Worm (Caenorhabditis elegans) whole organism, late embryonic: Measurements from ENCODE around the gene fmo-4.

Source experiments
- C08G9.2 ChIP-seq: sonication (generic microtip); optimal IDR thresholded peaks from 2 replicates; lab custom pipeline; 2016; ENCODE audit warnings: mild to moderate bottlenecking, missing genetic modification characterization, moderate library complexity, missing compliant biosample characterization
- C38D4.7 ChIP-seq: fragments of 200-800 bp; sonication (Bioruptor generic); optimal IDR thresholded peaks from 2 replicates; lab custom pipeline; 2018; ENCODE audit warnings: mild to moderate bottlenecking, missing genetic modification characterization, moderate library complexity, missing compliant biosample characterization
- Y22D7AL.16 ChIP-seq: sonication (generic microtip); optimal IDR thresholded peaks from 2 replicates; lab custom pipeline; 2016; ENCODE audit warnings: missing genetic modification characterization, missing compliant biosample characterization
- ceh-14 ChIP-seq: sonication (generic microtip); optimal IDR thresholded peaks from 2 replicates; lab custom pipeline; 2016; ENCODE audit warnings: missing genotype, missing genetic modification characterization, missing compliant biosample characterization
- ceh-22 ChIP-seq: sonication (generic microtip); optimal IDR thresholded peaks from 2 replicates; lab custom pipeline; 2017; ENCODE audit warnings: missing biosample characterization, missing genetic modification characterization
- ceh-24 ChIP-seq: sonication (generic microtip); optimal IDR thresholded peaks from 2 replicates; lab custom pipeline; 2016; ENCODE audit warnings: mild to moderate bottlenecking, missing genetic modification characterization, missing compliant biosample characterization
- ceh-30 ChIP-seq: fragments of 150-350 bp; optimal IDR thresholded peaks from 2 replicates; lab custom pipeline; 2014; ENCODE audit warnings: missing biosample characterization, missing genetic modification characterization
- ceh-34 ChIP-seq: sonication (generic microtip); optimal IDR thresholded peaks from 2 replicates; lab custom pipeline; 2016; ENCODE audit warnings: mild to moderate bottlenecking, missing genetic modification characterization, missing compliant biosample characterization
- ceh-45 ChIP-seq: fragments of 200-800 bp; sonication (Bioruptor generic); IDR thresholded peaks from 2 replicates; pipeline ENCODE4 v1.3.6; 2022; ENCODE audit warnings: missing genetic modification reagents, missing genetic modification characterization, missing compliant biosample characterization
- dmd-4 ChIP-seq: sonication (generic microtip); optimal IDR thresholded peaks from 2 replicates; lab custom pipeline; 2016; ENCODE audit warnings: borderline replicate concordance, missing genetic modification characterization, missing compliant biosample characterization
- dve-1 ChIP-seq: sonication (generic microtip); optimal IDR thresholded peaks from 2 replicates; lab custom pipeline; 2017; ENCODE audit warnings: antibody characterized with exemption, mild to moderate bottlenecking, missing genetic modification characterization, missing compliant biosample characterization
- elt-2 ChIP-seq: sonication (generic microtip); optimal IDR thresholded peaks from 2 replicates; lab custom pipeline; 2016; ENCODE audit warnings: missing genetic modification reagents, missing genetic modification characterization, missing compliant biosample characterization
- fax-1 ChIP-seq: sonication (generic microtip); optimal IDR thresholded peaks from 2 replicates; lab custom pipeline; 2016; ENCODE audit warnings: missing genotype, missing genetic modification characterization, missing compliant biosample characterization
- fkh-6 ChIP-seq: sonication (generic microtip); optimal IDR thresholded peaks from 2 replicates; lab custom pipeline; 2016; ENCODE audit warnings: missing genetic modification characterization, missing compliant biosample characterization
- hlh-13 ChIP-seq: fragments of 200-800 bp; sonication (Bioruptor generic); optimal IDR thresholded peaks from 2 replicates; lab custom pipeline; 2018; ENCODE audit warnings: mild to moderate bottlenecking, missing genetic modification characterization, missing compliant biosample characterization
- hlh-15 ChIP-seq: sonication (generic microtip); optimal IDR thresholded peaks from 2 replicates; lab custom pipeline; 2016; ENCODE audit warnings: missing genetic modification characterization, missing compliant biosample characterization
- hlh-6 ChIP-seq: sonication (generic microtip); optimal IDR thresholded peaks from 2 replicates; lab custom pipeline; 2016; ENCODE audit warnings: missing genotype, missing genetic modification characterization, missing compliant biosample characterization
- hlh-8 ChIP-seq: sonication (generic microtip); optimal IDR thresholded peaks from 2 replicates; lab custom pipeline; 2016; ENCODE audit warnings: missing genotype, missing genetic modification characterization, missing compliant biosample characterization
- madf-2 ChIP-seq: sonication (generic microtip); optimal IDR thresholded peaks from 2 replicates; lab custom pipeline; 2017; ENCODE audit warnings: missing genetic modification characterization, missing compliant biosample characterization
- mec-3 ChIP-seq: sonication (generic microtip); optimal IDR thresholded peaks from 2 replicates; lab custom pipeline; 2016; ENCODE audit warnings: borderline replicate concordance, missing genetic modification characterization, missing compliant biosample characterization
- nfya-1 ChIP-seq: sonication (generic microtip); optimal IDR thresholded peaks from 2 replicates; lab custom pipeline; 2017; ENCODE audit warnings: missing genetic modification characterization, mild to moderate bottlenecking, missing compliant biosample characterization, antibody characterized with exemption, moderate library complexity
- nhr-11 ChIP-seq: fragments of 150-350 bp; optimal IDR thresholded peaks from 2 replicates; lab custom pipeline; 2014; ENCODE audit warnings: missing biosample characterization, missing genetic modification characterization
- nhr-232 ChIP-seq: sonication (generic microtip); optimal IDR thresholded peaks from 2 replicates; lab custom pipeline; 2016; ENCODE audit warnings: missing genetic modification characterization, missing compliant biosample characterization
- npax-4 ChIP-seq: sonication (generic microtip); optimal IDR thresholded peaks from 2 replicates; lab custom pipeline; 2016; ENCODE audit warnings: missing genetic modification characterization, missing compliant biosample characterization
- pag-3 ChIP-seq: sonication (generic microtip); optimal IDR thresholded peaks from 2 replicates; lab custom pipeline; 2016; ENCODE audit warnings: missing compliant biosample characterization, missing genetic modification characterization, borderline replicate concordance
- pat-9 ChIP-seq: fragments of 200-800 bp; sonication (Bioruptor generic); optimal IDR thresholded peaks from 2 replicates; lab custom pipeline; 2018; ENCODE audit warnings: mild to moderate bottlenecking, missing genetic modification characterization, moderate library complexity, missing compliant biosample characterization
- pax-1 ChIP-seq: fragments of 150-350 bp; optimal IDR thresholded peaks from 2 replicates; lab custom pipeline; 2014; ENCODE audit warnings: missing biosample characterization, missing genetic modification characterization
- pros-1 ChIP-seq: fragments of 150-350 bp; optimal IDR thresholded peaks from 2 replicates; lab custom pipeline; 2014; ENCODE audit warnings: missing biosample characterization, missing genetic modification reagents, missing genetic modification characterization
- ref-2 ChIP-seq: sonication (generic microtip); optimal IDR thresholded peaks from 2 replicates; lab custom pipeline; 2016; ENCODE audit warnings: missing genetic modification characterization, missing compliant biosample characterization
- rnt-1 ChIP-seq: sonication (generic microtip); optimal IDR thresholded peaks from 2 replicates; lab custom pipeline; 2016; ENCODE audit warnings: missing genetic modification characterization, missing compliant biosample characterization
- sdc-2 ChIP-seq: sonication (generic microtip); optimal IDR thresholded peaks from 2 replicates; lab custom pipeline; 2016; ENCODE audit warnings: missing genotype, missing genetic modification characterization, missing compliant biosample characterization
- ttx-3 ChIP-seq: sonication (generic microtip); optimal IDR thresholded peaks from 2 replicates; lab custom pipeline; 2016; ENCODE audit warnings: missing genetic modification reagents, missing genetic modification characterization, missing compliant biosample characterization
- unc-3 ChIP-seq, 2 experiments: fragments of 200-800 bp in 1 of 2; sonication (Bioruptor generic) in 1 of 2; sonication (generic microtip) in 1 of 2; conservative IDR thresholded peaks in 1 of 2; optimal IDR thresholded peaks in 1 of 2; 2 replicates each; pipeline versions ENCODE4 v1.3.6 to Lab custom; 2016 to 2022; ENCODE audit warnings: missing compliant biosample characterization in 2 of 2, missing genetic modification characterization in 2 of 2, missing genetic modification reagents in 1 of 2
- unc-42 ChIP-seq: sonication (generic microtip); optimal IDR thresholded peaks from 2 replicates; lab custom pipeline; 2016; ENCODE audit warnings: missing genotype, missing genetic modification characterization, missing compliant biosample characterization
- unc-55 ChIP-seq: sonication (generic microtip); optimal IDR thresholded peaks from 2 replicates; lab custom pipeline; 2017; ENCODE audit warnings: missing biosample characterization, missing genetic modification reagents, missing genetic modification characterization
- unc-86 ChIP-seq: sonication (generic microtip); optimal IDR thresholded peaks from 2 replicates; lab custom pipeline; 2016; ENCODE audit warnings: missing genetic modification characterization, missing compliant biosample characterization
- zip-5 ChIP-seq: sonication (generic microtip); optimal IDR thresholded peaks from 2 replicates; lab custom pipeline; 2016; ENCODE audit warnings: missing genetic modification characterization, missing compliant biosample characterization
- ztf-16 ChIP-seq: sonication (generic microtip); optimal IDR thresholded peaks from 2 replicates; lab custom pipeline; 2017; ENCODE audit warnings: missing genetic modification characterization, missing compliant biosample characterization

The fmo-4 gene

DNA sequence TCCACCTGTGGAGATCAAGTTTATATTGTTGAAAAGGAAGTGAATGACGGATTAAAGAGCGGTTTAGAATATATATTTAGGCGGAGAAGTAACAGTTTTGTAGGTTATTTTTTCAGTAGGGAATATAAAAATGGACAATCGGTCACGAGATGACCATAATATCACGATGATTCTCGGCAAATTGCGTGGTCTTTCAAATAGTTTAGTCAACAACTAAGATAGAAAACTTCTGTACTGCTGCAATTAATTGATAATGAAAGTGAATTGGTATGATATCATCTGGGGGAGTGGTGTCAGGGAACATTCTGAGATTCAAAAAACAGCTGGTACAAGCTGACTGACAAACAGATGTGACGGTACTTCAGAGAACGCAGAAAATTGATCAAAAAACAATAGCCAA is 2.0 kb upstream of the fmo-4 start:
- TF ChIP-seq ref-2: no peak
- TF ChIP-seq unc-55: no peak
- TF ChIP-seq pag-3: no peak
- TF ChIP-seq pax-1: no peak
- TF ChIP-seq madf-2 (tag; lab: Kevin White, UChicago): no peak
- no peak for TF ChIP-seq nfya-1 (tag; lab: Kevin White, UChicago)
- TF ChIP-seq dmd-4 (tag; lab: Kevin White, UChicago): no peak
- no peak for TF ChIP-seq ceh-24 (tag; lab: Kevin White, UChicago)
- TF ChIP-seq ceh-34 (tag; lab: Kevin White, UChicago): no peak
- no peak for TF ChIP-seq elt-2
- no peak for TF ChIP-seq hlh-6 (tag; lab: Kevin White, UChicago)
- TF ChIP-seq nhr-232: no peak
- no peak for TF ChIP-seq unc-42 (tag; lab: Kevin White, UChicago)

DNA sequence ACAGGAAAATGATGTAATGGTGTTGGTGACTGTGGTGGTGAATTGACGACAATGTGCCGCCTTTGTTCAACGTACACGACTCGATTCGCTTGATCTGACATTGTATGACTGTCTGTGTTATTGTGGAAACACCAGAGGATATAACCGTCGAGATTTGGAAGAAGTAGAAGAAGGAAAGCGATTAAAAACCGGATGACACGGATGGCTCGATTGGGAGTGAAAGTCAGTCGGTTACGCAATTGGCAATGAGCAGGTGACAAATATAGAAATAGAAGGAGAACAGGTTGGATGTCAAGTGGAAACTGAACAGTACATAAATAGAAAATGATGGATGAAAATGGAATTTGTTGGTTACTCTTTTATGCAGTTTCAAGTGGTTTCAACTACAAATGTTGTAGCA is 5.6 kb downstream of the fmo-4 start, which contains the start of gene rdy-2:
Gene rdy-2, minus strand, starts transcription at position 101 of the 400 bp plus-strand sequence.
- TF ChIP-seq hlh-8 (tag; lab: Kevin White, UChicago) (no peak), C38D4.7 (no peak), dve-1 (tag; lab: Kevin White, UChicago) (no peak), npax-4 (tag; lab: Kevin White, UChicago) (no peak), unc-86 (no peak)

DNA sequence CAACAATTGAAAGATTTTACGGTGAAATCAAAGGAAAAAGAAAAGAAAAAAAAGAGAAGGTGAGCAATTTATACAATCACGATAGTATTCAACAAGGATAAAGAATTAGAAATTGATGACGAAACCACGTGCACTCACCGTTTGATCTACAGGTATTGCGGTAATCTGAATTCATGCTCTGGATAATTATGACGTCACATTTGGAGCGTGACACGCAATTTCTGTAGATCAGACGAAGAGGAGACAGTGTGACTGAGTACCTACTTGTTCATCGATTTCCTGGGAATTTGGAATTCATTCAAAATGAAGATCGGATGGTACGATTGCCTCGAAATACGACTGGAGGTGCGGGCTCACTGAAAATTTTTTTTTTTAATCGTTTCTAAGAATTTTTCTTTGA is 8.1 kb downstream of the fmo-4 start:
- TF ChIP-seq ceh-14 (tag; lab: Kevin White, UChicago) (no peak), hlh-13 (GFP tag; lab: Kevin White, UChicago) (no peak), sdc-2 (tag; lab: Kevin White, UChicago) (no peak), pros-1 (no peak), fax-1 (tag; lab: Kevin White, UChicago) (no peak), unc-3 (GFP tag; conservative IDR thresholded peaks at IDR 0.05; lab: Robert Waterston, UW) (no peak), unc-3 (tag; optimal IDR thresholded peaks at IDR 0.05; lab: Kevin White, UChicago) (no peak), unc-86 (no peak), pat-9 (tag; lab: Kevin White, UChicago) (no peak), C38D4.7 (no peak), rnt-1 (tag; lab: Kevin White, UChicago) (no peak), ceh-30 (tag; lab: Kevin White, UChicago) (no peak), fkh-6 (tag; lab: Kevin White, UChicago) (no peak), nhr-11 (no peak), mec-3 (tag; lab: Kevin White, UChicago) (no peak), ttx-3 (tag; lab: Kevin White, UChicago) (no peak)
- TF ChIP-seq, all 69 proteins: peak for 0

DNA sequence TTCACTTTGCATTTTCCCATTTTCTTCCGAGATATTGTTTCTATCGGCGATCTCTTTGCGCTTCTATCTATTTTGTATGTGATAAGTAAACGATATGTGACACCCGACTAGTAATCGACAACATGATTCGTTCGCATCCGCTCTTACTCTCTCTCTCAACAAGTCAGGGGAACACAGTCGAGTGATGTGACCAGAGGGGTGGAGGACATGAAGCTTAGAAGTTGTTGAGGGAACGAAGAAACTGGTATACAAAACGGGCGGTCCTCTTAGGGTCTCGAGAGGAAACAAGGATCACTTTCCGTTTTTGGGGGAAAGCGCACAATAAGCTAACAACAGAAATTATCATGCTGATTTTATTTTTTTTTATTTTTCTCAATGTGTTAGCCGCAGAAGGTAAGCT is 13.4 kb downstream of the fmo-4 start, which contains the start of gene F53F4.4:
Gene F53F4.4, plus strand, starts transcription at position 301 of the 400 bp plus-strand sequence.
- TF ChIP-seq unc-86 (no peak), ztf-16 (no peak), ceh-14 (tag; lab: Kevin White, UChicago) (no peak), sdc-2 (tag; lab: Kevin White, UChicago) (no peak), ceh-45 (GFP tag; lab: Robert Waterston, UW) (no peak), C08G9.2 (tag; lab: Kevin White, UChicago) (no peak), ceh-24 (tag; lab: Kevin White, UChicago) (no peak), ceh-22 (tag; lab: Kevin White, UChicago) (no peak), Y22D7AL.16 (tag; lab: Kevin White, UChicago) (no peak), hlh-15 (no peak), C38D4.7 (no peak), zip-5 (tag; lab: Kevin White, UChicago) (no peak)
